Worm (Caenorhabditis elegans) whole organism, mixed stage, embryonic: Measurements from ENCODE around the gene memo-1.
A peak's percentile ranks its signal among the peaks of the same experiment; 100 is the strongest.

Experiments
- M03D4.4 ChIP-seq: sonication (generic microtip); optimal IDR thresholded peaks from 2 replicates; lab custom pipeline; 2017; ENCODE audit warnings: mild to moderate bottlenecking, missing genetic modification characterization, missing compliant biosample characterization
- bed-3 ChIP-seq: fragments of 200-800 bp; sonication (Bioruptor generic); optimal IDR thresholded peaks from 3 replicates; lab custom pipeline; 2018; ENCODE audit warnings: mild to moderate bottlenecking, missing genetic modification characterization, moderate library complexity, missing compliant biosample characterization
- ceh-39 ChIP-seq: fragments of 150-350 bp; optimal IDR thresholded peaks from 2 replicates; lab custom pipeline; 2014; ENCODE audit warnings: missing biosample characterization, missing genetic modification characterization
- ceh-43 ChIP-seq: fragments of 200-800 bp; sonication (Bioruptor generic); optimal IDR thresholded peaks from 2 replicates; lab custom pipeline; 2018; ENCODE audit warnings: mild to moderate bottlenecking, missing genetic modification characterization, moderate library complexity, missing compliant biosample characterization
- ceh-83 ChIP-seq: fragments of 200-800 bp; sonication (Bioruptor generic); optimal IDR thresholded peaks from 2 replicates; lab custom pipeline; 2018; ENCODE audit warnings: mild to moderate bottlenecking, missing genetic modification characterization, missing compliant biosample characterization
- ces-1 ChIP-seq: fragments of 150-350 bp; optimal IDR thresholded peaks from 2 replicates; lab custom pipeline; 2014; ENCODE audit warnings: missing biosample characterization, missing genetic modification reagents, missing genetic modification characterization
- cnd-1 ChIP-seq: fragments of 200-800 bp; sonication (Bioruptor generic); optimal IDR thresholded peaks from 2 replicates; lab custom pipeline; 2018; ENCODE audit warnings: mild to moderate bottlenecking, missing genetic modification characterization, missing compliant biosample characterization
- drap-1 ChIP-seq: fragments of 200-800 bp; sonication (Bioruptor generic); optimal IDR thresholded peaks from 3 replicates; lab custom pipeline; 2018; ENCODE audit warnings: mild to moderate bottlenecking, missing genetic modification characterization, missing compliant biosample characterization
- elt-1 ChIP-seq: sonication (generic microtip); optimal IDR thresholded peaks from 2 replicates; lab custom pipeline; 2017; ENCODE audit warnings: missing genetic modification characterization, mild to moderate bottlenecking, missing compliant biosample characterization, antibody characterized with exemption, moderate library complexity, borderline replicate concordance; ENCODE audit not compliant: insufficient read depth
- elt-3 ChIP-seq: fragments of 150-350 bp; optimal IDR thresholded peaks from 2 replicates; lab custom pipeline; 2014; ENCODE audit warnings: missing biosample characterization, missing genetic modification characterization
- ham-2 ChIP-seq: fragments of 200-800 bp; sonication (Bioruptor generic); optimal IDR thresholded peaks from 2 replicates; lab custom pipeline; 2018; ENCODE audit warnings: mild to moderate bottlenecking, missing genetic modification characterization, missing compliant biosample characterization
- hlh-1 ChIP-seq: fragments of 150-350 bp; optimal IDR thresholded peaks from 2 replicates; lab custom pipeline; 2014; ENCODE audit warnings: missing biosample characterization, missing genetic modification reagents, missing genetic modification characterization
- lin-13 ChIP-seq: fragments of 150-350 bp; optimal IDR thresholded peaks from 2 replicates; lab custom pipeline; 2014; ENCODE audit warnings: missing biosample characterization, missing genetic modification characterization
- lsy-2 ChIP-seq: fragments of 150-350 bp; optimal IDR thresholded peaks from 2 replicates; lab custom pipeline; 2014; ENCODE audit warnings: missing biosample characterization, missing genetic modification characterization
- mab-5 ChIP-seq: fragments of 150-350 bp; optimal IDR thresholded peaks from 2 replicates; lab custom pipeline; 2014; ENCODE audit warnings: missing biosample characterization, missing genetic modification characterization
- mep-1 ChIP-seq: fragments of 150-350 bp; optimal IDR thresholded peaks from 2 replicates; lab custom pipeline; 2017; ENCODE audit warnings: missing biosample characterization, missing genetic modification reagents, missing genetic modification characterization, inconsistent platforms
- mls-2 ChIP-seq: sonication (generic microtip); optimal IDR thresholded peaks from 2 replicates; lab custom pipeline; 2016; ENCODE audit warnings: mild to moderate bottlenecking, missing genetic modification characterization, moderate library complexity, missing compliant biosample characterization
- nhr-237 ChIP-seq: fragments of 150-350 bp; optimal IDR thresholded peaks from 2 replicates; lab custom pipeline; 2014; ENCODE audit warnings: missing biosample characterization, missing genetic modification characterization
- pha-4 ChIP-seq: fragments of 150-350 bp; optimal IDR thresholded peaks from 2 replicates; lab custom pipeline; 2018; ENCODE audit warnings: missing biosample characterization, missing genetic modification reagents, missing genetic modification characterization
- sem-2 ChIP-seq: fragments of 200-800 bp; sonication (Bioruptor generic); optimal IDR thresholded peaks from 2 replicates; lab custom pipeline; 2018; ENCODE audit warnings: mild to moderate bottlenecking, missing genetic modification characterization, missing compliant biosample characterization
- snpc-4 ChIP-seq: fragments of 150-350 bp; optimal IDR thresholded peaks from 2 replicates; lab custom pipeline; 2014; ENCODE audit warnings: missing biosample characterization, missing genetic modification characterization
- tbx-8 ChIP-seq: fragments of 200-800 bp; sonication (Bioruptor generic); optimal IDR thresholded peaks from 2 replicates; lab custom pipeline; 2018; ENCODE audit warnings: mild to moderate bottlenecking, missing genetic modification characterization, moderate library complexity, missing compliant biosample characterization
- unc-120 ChIP-seq: sonication (generic microtip); optimal IDR thresholded peaks from 2 replicates; lab custom pipeline; 2017; ENCODE audit warnings: missing genetic modification characterization, missing compliant biosample characterization; ENCODE audit not compliant: poor library complexity, severe bottlenecking
- unc-62 ChIP-seq: fragments of 150-350 bp; optimal IDR thresholded peaks from 2 replicates; lab custom pipeline; 2014; ENCODE audit warnings: missing biosample characterization, missing genetic modification reagents, missing genetic modification characterization
- zip-8 ChIP-seq: fragments of 150-350 bp; optimal IDR thresholded peaks from 2 replicates; lab custom pipeline; 2014; ENCODE audit warnings: missing biosample characterization, missing genetic modification characterization
- ztf-11 ChIP-seq: fragments of 150-350 bp; optimal IDR thresholded peaks from 2 replicates; lab custom pipeline; 2014; ENCODE audit warnings: missing biosample characterization, missing genetic modification characterization

Gene memo-1

ce11 chrV:7826362-7826761 is 20.6 kb downstream of the memo-1 start:
- TF ChIP-seq unc-62 (GFP tag; lab: Kevin White, UChicago), result peak; percentile 37
- peak; percentile 68 for TF ChIP-seq hlh-1 (tag; lab: Kevin White, UChicago)
- TF ChIP-seq lsy-2 (tag; lab: Kevin White, UChicago), result no peak
- TF ChIP-seq, all 35 proteins: peak for 2

DNA sequence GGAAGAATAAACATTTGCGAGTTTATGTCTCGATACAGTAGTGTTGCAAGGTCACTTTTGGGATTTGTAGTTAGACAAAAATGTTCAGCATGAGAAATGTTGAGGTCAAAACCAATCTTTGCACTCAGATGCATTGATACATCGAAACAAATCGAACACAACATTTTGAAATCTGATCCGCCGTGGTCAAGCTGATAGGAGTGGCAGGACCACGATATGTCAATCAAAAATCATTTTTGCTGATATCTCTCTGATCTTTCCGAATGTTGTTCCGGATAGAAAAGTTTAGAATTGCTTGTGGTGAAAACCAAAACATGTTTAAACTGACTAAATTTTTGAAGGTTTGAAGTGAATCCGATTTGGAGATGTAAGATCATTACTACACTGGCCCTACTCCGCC is 21.1 kb downstream of the memo-1 start:
- TF ChIP-seq sem-2 (GFP tag; lab: Kevin White, UChicago) (no peak), bed-3 (GFP tag; lab: Kevin White, UChicago) (no peak), ceh-83 (no peak), cnd-1 (tag; lab: Kevin White, UChicago) (no peak), unc-62 (GFP tag; lab: Kevin White, UChicago) (peak; percentile 73), M03D4.4 (tag; lab: Kevin White, UChicago) (no peak), lsy-2 (tag; lab: Kevin White, UChicago) (no peak), zip-8 (tag; lab: Kevin White, UChicago) (no peak)

DNA sequence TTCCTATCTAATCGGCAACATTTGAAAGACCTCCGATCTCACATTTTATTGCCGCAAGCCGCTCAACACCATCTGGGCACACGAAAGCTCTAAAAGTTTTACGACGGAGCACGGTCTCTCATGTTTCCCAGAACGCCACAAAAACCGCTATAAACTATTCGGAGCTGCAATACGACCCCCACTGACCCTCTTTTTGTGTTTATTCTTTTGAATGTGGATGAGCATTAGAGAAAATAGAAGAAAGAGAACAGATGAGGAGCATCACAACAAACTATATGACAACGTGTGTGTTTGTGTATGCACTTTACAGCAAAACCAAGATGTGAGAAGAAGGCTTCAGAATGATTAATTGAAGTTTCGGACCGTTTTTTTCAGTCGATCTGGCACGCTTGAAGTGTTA is 22.8 kb downstream of the memo-1 start:
- TF ChIP-seq unc-62 (GFP tag; lab: Kevin White, UChicago), result peak; percentile 29
- peak; percentile 47 for TF ChIP-seq hlh-1 (tag; lab: Kevin White, UChicago)
- TF ChIP-seq mab-5, result no peak
- TF ChIP-seq, all 35 proteins: peak for 2

- TF ChIP-seq ceh-39 (tag; lab: Kevin White, UChicago) (no peak), M03D4.4 (tag; lab: Kevin White, UChicago) (peak; percentile 45), mab-5 (peak; percentile 68), unc-120 (tag; lab: Kevin White, UChicago) (peak; percentile 92), hlh-1 (tag; lab: Kevin White, UChicago) (peak; percentile 99), pha-4 (tag; lab: Kevin White, UChicago) (no peak), unc-62 (GFP tag; lab: Kevin White, UChicago) (peak; percentile 99)
Observed at ce11 chrV:7822655-7823054, 24.3 kb downstream of the memo-1 start.

- TF ChIP-seq mep-1 (tag; lab: Kevin White, UChicago) (peak; percentile 32), ceh-83 (no peak), mab-5 (no peak), ces-1 (GFP tag; lab: Kevin White, UChicago) (peak; percentile 80), mls-2 (tag; lab: Kevin White, UChicago) (no peak), lsy-2 (tag; lab: Kevin White, UChicago) (peak; percentile 20), snpc-4 (tag; lab: Kevin White, UChicago) (no peak), nhr-237 (tag; lab: Kevin White, UChicago) (peak; percentile 43), drap-1 (GFP tag; lab: Kevin White, UChicago) (no peak), ztf-11 (tag; lab: Kevin White, UChicago) (no peak), elt-3 (tag; lab: Kevin White, UChicago) (no peak), ceh-43 (GFP tag; lab: Kevin White, UChicago) (peak; percentile 61)
- TF ChIP-seq, all 35 proteins: peak for 5
Observed at ce11 chrV:7820270-7820669, 26.7 kb downstream of the memo-1 start, which contains the start of gene lbp-4. TSS of gene lbp-4 (plus strand) at chrV:7820578.

DNA sequence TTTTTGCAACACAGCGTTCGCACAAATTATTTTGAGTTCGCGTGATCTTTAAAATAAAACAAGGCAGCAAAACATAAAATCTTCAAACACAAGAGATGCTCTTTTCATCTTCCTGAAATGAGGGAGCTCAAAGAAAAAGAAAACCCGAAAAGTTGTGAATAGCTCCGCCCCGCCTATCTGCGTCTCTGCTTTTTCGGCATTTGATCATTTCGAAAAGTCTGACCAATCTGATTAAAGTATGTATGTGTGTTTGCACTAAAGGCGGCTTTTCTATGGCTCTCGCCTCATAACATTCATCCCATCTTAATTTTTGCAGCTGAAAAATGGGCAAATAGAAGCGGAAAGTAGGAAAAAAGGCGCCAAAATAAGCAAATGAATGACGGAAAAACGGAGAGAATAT is 27.4 kb downstream of the memo-1 start:
- TF ChIP-seq zip-8 (tag; lab: Kevin White, UChicago) (no peak), elt-1 (tag; lab: Kevin White, UChicago) (no peak), ces-1 (GFP tag; lab: Kevin White, UChicago) (peak; percentile 68), nhr-237 (tag; lab: Kevin White, UChicago) (no peak), ham-2 (no peak)

- TF ChIP-seq ceh-43 (GFP tag; lab: Kevin White, UChicago) (no peak), ces-1 (GFP tag; lab: Kevin White, UChicago) (peak; percentile 97), nhr-237 (tag; lab: Kevin White, UChicago) (no peak), M03D4.4 (tag; lab: Kevin White, UChicago) (no peak), ham-2 (no peak), lin-13 (tag; lab: Kevin White, UChicago) (no peak), tbx-8 (GFP tag; lab: Kevin White, UChicago) (no peak)
Observed at ce11 chrV:7816486-7816885, 30.5 kb downstream of the memo-1 start.
